Fruit fly (Drosophila melanogaster) whole organism, embryonic: ENCODE measurements around the gene CG2794.

Experiments
- Aef1 ChIP-seq: fragments of 200-800 bp; sonication (Bioruptor generic); IDR thresholded peaks from 3 replicates; pipeline ENCODE4 v1.3.6; 2022; ENCODE audit warnings: missing biosample characterization, missing genetic modification characterization
- B-H2 ChIP-seq: fragments of 200-800 bp; sonication (Bioruptor generic); optimal IDR thresholded peaks from 2 replicates; lab custom pipeline; 2018; ENCODE audit warnings: missing biosample characterization, mild to moderate bottlenecking, missing genetic modification characterization
- CG10366 ChIP-seq: fragments of 200-800 bp; sonication (Bioruptor generic); IDR thresholded peaks from 2 replicates; pipeline ENCODE4 v1.3.6; 2022; ENCODE audit warnings: missing biosample characterization, missing genetic modification characterization
- CG10431 ChIP-seq: fragments of 200-800 bp; sonication (Bioruptor generic); optimal IDR thresholded peaks from 3 replicates; lab custom pipeline; 2018; ENCODE audit warnings: missing biosample characterization, mild to moderate bottlenecking, missing genetic modification characterization
- CG10979 ChIP-seq: fragments of 200-800 bp; sonication (Bioruptor generic); optimal IDR thresholded peaks from 2 replicates; lab custom pipeline; 2018; ENCODE audit warnings: missing biosample characterization, mild to moderate bottlenecking, missing genetic modification characterization, moderate library complexity
- CG11085 ChIP-seq: fragments of 200-800 bp; sonication (Bioruptor generic); IDR thresholded peaks from 2 replicates; pipeline ENCODE4 v1.3.6; 2022; ENCODE audit warnings: missing biosample characterization, missing genetic modification characterization
- CG11723 ChIP-seq: fragments of 200-800 bp; sonication (Bioruptor generic); optimal IDR thresholded peaks from 2 replicates; lab custom pipeline; 2017; ENCODE audit warnings: missing biosample characterization, mild to moderate bottlenecking, missing genetic modification characterization
- CG14965 ChIP-seq: fragments of 200-800 bp; sonication (Bioruptor generic); optimal IDR thresholded peaks from 2 replicates; lab custom pipeline; 2016; ENCODE audit warnings: missing biosample characterization, missing genetic modification characterization, borderline replicate concordance
- CG18262 ChIP-seq: fragments of 200-800 bp; optimal IDR thresholded peaks from 3 replicates; lab custom pipeline; 2019; ENCODE audit warnings: missing biosample characterization, mild to moderate bottlenecking, missing genetic modification characterization, moderate library complexity
- CG32532 ChIP-seq: fragments of 200-800 bp; sonication (Bioruptor generic); IDR thresholded peaks from 2 replicates; pipeline ENCODE4 v1.3.6; 2022; ENCODE audit warnings: missing biosample characterization, missing genetic modification characterization
- CG3838 ChIP-seq: fragments of 200-800 bp; sonication (Bioruptor generic); optimal IDR thresholded peaks from 3 replicates; lab custom pipeline; 2016; ENCODE audit warnings: missing biosample characterization, missing genetic modification characterization
- CG4360 ChIP-seq: fragments of 200-800 bp; sonication (Bioruptor generic); IDR thresholded peaks from 2 replicates; pipeline ENCODE4 v1.3.6; 2022; ENCODE audit warnings: missing biosample characterization, missing genetic modification characterization
- CG43689 ChIP-seq: fragments of 200-800 bp; sonication (Bioruptor generic); IDR thresholded peaks from 2 replicates; pipeline ENCODE4 v1.3.6; 2022; ENCODE audit warnings: missing biosample characterization, missing genetic modification characterization
- CG4404 ChIP-seq: fragments of 200-800 bp; sonication (Bioruptor generic); IDR thresholded peaks from 2 replicates; pipeline ENCODE4 v1.3.6; 2022; ENCODE audit warnings: missing biosample characterization, missing genetic modification characterization
- CG6765 ChIP-seq: fragments of 200-800 bp; sonication (Bioruptor generic); optimal IDR thresholded peaks from 3 replicates; lab custom pipeline; 2017; ENCODE audit warnings: missing biosample characterization, mild to moderate bottlenecking, missing genetic modification characterization
- CG8478 ChIP-seq: fragments of >200 bp; optimal IDR thresholded peaks from 2 replicates; lab custom pipeline; 2018
- CG9727 ChIP-seq: fragments of 200-800 bp; sonication (Bioruptor generic); optimal IDR thresholded peaks from 3 replicates; lab custom pipeline; 2017; ENCODE audit warnings: missing biosample characterization, mild to moderate bottlenecking, missing genetic modification characterization
- CG9817 ChIP-seq: fragments of 200-800 bp; sonication (Bioruptor generic); optimal IDR thresholded peaks from 2 replicates; lab custom pipeline; 2018; ENCODE audit warnings: missing biosample characterization, mild to moderate bottlenecking, missing genetic modification characterization, moderate library complexity
- CTCF ChIP-seq: fragments of 200-800 bp; sonication (Bioruptor generic); optimal IDR thresholded peaks from 2 replicates; lab custom pipeline; 2017; ENCODE audit warnings: missing biosample characterization, mild to moderate bottlenecking, missing genetic modification characterization, moderate library complexity
- CoRest ChIP-seq: fragments of 200-800 bp; sonication (Bioruptor generic); optimal IDR thresholded peaks from 3 replicates; lab custom pipeline; 2018; ENCODE audit warnings: missing biosample characterization, mild to moderate bottlenecking, missing genetic modification characterization, moderate library complexity
- Dad ChIP-seq: fragments of 200-800 bp; sonication (Bioruptor generic); optimal IDR thresholded peaks from 3 replicates; lab custom pipeline; 2016; ENCODE audit warnings: missing biosample characterization, missing genetic modification characterization
- Doc2 ChIP-seq: fragments of 200-800 bp; sonication (Bioruptor generic); IDR thresholded peaks from 2 replicates; pipeline ENCODE4 v1.3.6; 2022; ENCODE audit warnings: missing biosample characterization, missing genetic modification characterization
- Doc3 ChIP-seq: fragments of 200-800 bp; sonication (Bioruptor generic); IDR thresholded peaks from 3 replicates; pipeline ENCODE4 v1.3.6; 2022; ENCODE audit warnings: missing biosample characterization, missing genetic modification characterization; ENCODE audit not compliant: partially characterized antibody
- Drgx ChIP-seq: fragments of 200-800 bp; sonication (Bioruptor generic); IDR thresholded peaks from 2 replicates; pipeline ENCODE4 v1.3.6; 2022; ENCODE audit warnings: missing biosample characterization, missing genetic modification characterization
- Ets65A ChIP-seq: fragments of 200-800 bp; sonication (Bioruptor generic); peaks from one replicate; lab custom pipeline; 2016; ENCODE audit warnings: missing biosample characterization, missing genetic modification characterization
- HHEX ChIP-seq: fragments of 200-800 bp; sonication (Bioruptor generic); optimal IDR thresholded peaks from 3 replicates; lab custom pipeline; 2017; ENCODE audit warnings: missing biosample characterization, mild to moderate bottlenecking, missing genetic modification characterization, missing genetic modification reagents
- HLHmδ ChIP-seq: fragments of 200-800 bp; sonication (Bioruptor generic); optimal IDR thresholded peaks from 2 replicates; lab custom pipeline; 2018; ENCODE audit warnings: missing biosample characterization, mild to moderate bottlenecking, missing genetic modification characterization, moderate library complexity
- Hr3 ChIP-seq: fragments of 200-800 bp; sonication (Bioruptor generic); optimal IDR thresholded peaks from 3 replicates; lab custom pipeline; 2016; ENCODE audit warnings: missing biosample characterization, missing genetic modification characterization
- Mad ChIP-seq: fragments of 200-800 bp; sonication (Bioruptor generic); optimal IDR thresholded peaks from 2 replicates; lab custom pipeline; 2016; ENCODE audit warnings: missing biosample characterization, missing genetic modification characterization
- Mrtf ChIP-seq: fragments of 200-800 bp; sonication (Bioruptor generic); IDR thresholded peaks from 3 replicates; pipeline ENCODE4 v1.3.6; 2022; ENCODE audit warnings: missing biosample characterization, missing genetic modification characterization
- Nf-YB ChIP-seq: fragments of 200-800 bp; sonication (Bioruptor generic); optimal IDR thresholded peaks from 3 replicates; lab custom pipeline; 2019; ENCODE audit warnings: missing biosample characterization, mild to moderate bottlenecking, missing genetic modification characterization, moderate library complexity
- PHDP ChIP-seq: fragments of 200-800 bp; sonication (Bioruptor generic); optimal IDR thresholded peaks from 3 replicates; lab custom pipeline; 2018; ENCODE audit warnings: missing biosample characterization, mild to moderate bottlenecking, missing genetic modification characterization, moderate library complexity
- Scr ChIP-seq: fragments of 200-800 bp; sonication (Bioruptor generic); IDR thresholded peaks from 2 replicates; pipeline ENCODE4 v1.3.6; 2022; ENCODE audit warnings: missing biosample characterization, missing genetic modification characterization; ENCODE audit not compliant: partially characterized antibody
- Xrp1 ChIP-seq: fragments of 200-800 bp; sonication (Bioruptor generic); IDR thresholded peaks from 2 replicates; pipeline ENCODE4 v1.3.6; 2022; ENCODE audit warnings: missing biosample characterization, missing genetic modification characterization
- bab2 ChIP-seq: fragments of 200-800 bp; sonication (Bioruptor generic); optimal IDR thresholded peaks from 2 replicates; lab custom pipeline; 2016; ENCODE audit warnings: missing biosample characterization, missing genetic modification characterization
- dati ChIP-seq: fragments of 200-800 bp; sonication (Bioruptor generic); IDR thresholded peaks from 2 replicates; pipeline ENCODE4 v1.3.6; 2022; ENCODE audit warnings: missing biosample characterization, missing genetic modification characterization
- dmrt11E ChIP-seq: fragments of 200-800 bp; sonication (Bioruptor generic); optimal IDR thresholded peaks from 3 replicates; lab custom pipeline; 2018; ENCODE audit warnings: missing biosample characterization, mild to moderate bottlenecking, missing genetic modification characterization, moderate library complexity
- en ChIP-seq: fragments of 200-800 bp; sonication (Bioruptor generic); optimal IDR thresholded peaks from 2 replicates; lab custom pipeline; 2016; ENCODE audit warnings: missing biosample characterization, missing genetic modification characterization
- fu2 ChIP-seq: fragments of 200-800 bp; sonication (Bioruptor generic); optimal IDR thresholded peaks from 2 replicates; lab custom pipeline; 2016; ENCODE audit warnings: missing biosample characterization, missing genetic modification characterization
- gce ChIP-seq: fragments of 200-800 bp; sonication (Bioruptor generic); IDR thresholded peaks from 3 replicates; pipeline ENCODE4 v1.3.6; 2022; ENCODE audit warnings: missing biosample characterization, missing genetic modification characterization
- jigr1 ChIP-seq: fragments of 200-800 bp; sonication (Bioruptor generic); IDR thresholded peaks from 3 replicates; pipeline ENCODE4 v1.3.6; 2022; ENCODE audit warnings: missing biosample characterization, missing genetic modification characterization
- kay ChIP-seq: fragments of 200-800 bp; sonication (Bioruptor generic); optimal IDR thresholded peaks from 2 replicates; lab custom pipeline; 2016; ENCODE audit warnings: missing biosample characterization, missing genetic modification characterization
- lmd ChIP-seq: fragments of 200-800 bp; sonication (Bioruptor generic); IDR thresholded peaks from 2 replicates; pipeline ENCODE4 v1.3.6; 2022; ENCODE audit warnings: missing biosample characterization, missing genetic modification characterization
- mld ChIP-seq: fragments of 200-800 bp; sonication (Bioruptor generic); IDR thresholded peaks from 3 replicates; pipeline ENCODE4 v1.3.6; 2022; ENCODE audit warnings: missing biosample characterization, missing genetic modification characterization; ENCODE audit not compliant: partially characterized antibody
- nau ChIP-seq: fragments of 200-800 bp; sonication (Bioruptor generic); optimal IDR thresholded peaks from 3 replicates; lab custom pipeline; 2017; ENCODE audit warnings: missing biosample characterization, mild to moderate bottlenecking, missing genetic modification characterization, missing genetic modification reagents
- pita ChIP-seq: fragments of 200-800 bp; sonication (Bioruptor generic); optimal IDR thresholded peaks from 2 replicates; lab custom pipeline; 2017; ENCODE audit warnings: missing biosample characterization, mild to moderate bottlenecking, missing genetic modification characterization
- ranshi ChIP-seq: fragments of 200-800 bp; sonication (Bioruptor generic); IDR thresholded peaks from 2 replicates; pipeline ENCODE4 v1.3.6; 2022; ENCODE audit warnings: missing biosample characterization, missing genetic modification characterization
- row ChIP-seq: fragments of 200-800 bp; sonication (Bioruptor generic); IDR thresholded peaks from 3 replicates; pipeline ENCODE4 v1.3.6; 2022; ENCODE audit warnings: missing biosample characterization, missing genetic modification characterization
- shn ChIP-seq: fragments of 200-800 bp; sonication (Bioruptor generic); optimal IDR thresholded peaks from 3 replicates; lab custom pipeline; 2016; ENCODE audit warnings: missing biosample characterization, missing genetic modification characterization
- sisA ChIP-seq: fragments of 200-800 bp; sonication (Bioruptor generic); IDR thresholded peaks from 2 replicates; pipeline ENCODE4 v1.3.6; 2022; ENCODE audit warnings: missing biosample characterization, missing genetic modification characterization
- so ChIP-seq: fragments of 200-800 bp; sonication (Bioruptor generic); IDR thresholded peaks from 3 replicates; pipeline ENCODE4 v1.3.6; 2022; ENCODE audit warnings: missing biosample characterization, missing genetic modification characterization
- ssp ChIP-seq: fragments of 200-800 bp; sonication (Bioruptor generic); IDR thresholded peaks from 2 replicates; pipeline ENCODE4 v1.3.6; 2022; ENCODE audit warnings: missing biosample characterization, missing genetic modification characterization
- sug ChIP-seq: fragments of 200-800 bp; optimal IDR thresholded peaks from 2 replicates; lab custom pipeline; 2019; ENCODE audit warnings: missing biosample characterization, mild to moderate bottlenecking, missing genetic modification characterization, moderate library complexity
- toy ChIP-seq: fragments of 200-800 bp; sonication (Bioruptor generic); IDR thresholded peaks from 2 replicates; pipeline ENCODE4 v1.3.6; 2022; ENCODE audit warnings: missing biosample characterization, missing genetic modification characterization
- z ChIP-seq: fragments of 200-800 bp; sonication (Bioruptor generic); IDR thresholded peaks from 3 replicates; pipeline ENCODE4 v1.3.6; 2022; ENCODE audit warnings: missing biosample characterization, missing genetic modification characterization

The CG2794 gene

dm6 chr2L:602439-602879 is 38.5 kb downstream of the CG2794 start, which contains the start of gene CG13689 (continued):
- no peak for TF ChIP-seq CG14965
- no peak for TF ChIP-seq CG4360
- TF ChIP-seq toy (GFP tag; lab: Robert Waterston, UW): no peak
- TF ChIP-seq Mad: peak; percentile 10
- no peak for TF ChIP-seq CG4404 (GFP tag; lab: Robert Waterston, UW)
- peak; percentile 24; the same call in 2 of the 3 replicates for TF ChIP-seq row (GFP tag; lab: Robert Waterston, UW)
- TF ChIP-seq sug (tag; lab: Kevin White, UChicago): no peak
- TF ChIP-seq B-H2: no peak
- TF ChIP-seq lmd (GFP tag; lab: Robert Waterston, UW): peak; percentile 53; the same call in 1 of the 2 replicates
- TF ChIP-seq kay: no peak
- TF ChIP-seq Nf-YB (GFP tag; lab: Kevin White, UChicago): no peak
- TF ChIP-seq CG43689 (GFP tag; lab: Robert Waterston, UW): no peak
- TF ChIP-seq Doc3 (GFP tag; lab: Robert Waterston, UW): no peak
- no peak for TF ChIP-seq CG11723 (GFP tag; lab: Kevin White, UChicago)
- TF ChIP-seq z (GFP tag; lab: Robert Waterston, UW): no peak
- TF ChIP-seq pita (GFP tag; lab: Kevin White, UChicago): peak; percentile 17
- TF ChIP-seq en: no peak
- no peak for TF ChIP-seq CG6765 (GFP tag; lab: Kevin White, UChicago)
- TF ChIP-seq CG9727 (GFP tag; lab: Kevin White, UChicago): no peak
- TF ChIP-seq Scr: peak; percentile 39
- TF ChIP-seq Dad (GFP tag; lab: Kevin White, UChicago): no peak
- peak; percentile 74 for TF ChIP-seq CG9817
- TF ChIP-seq PHDP (tag; lab: Kevin White, UChicago): no peak
- peak; percentile 14 for TF ChIP-seq dmrt11E
- peak; percentile 48 for TF ChIP-seq ssp (GFP tag; lab: Robert Waterston, UW)
- TF ChIP-seq sisA: peak; percentile 63
- peak; percentile 46; the same call in 1 of the 3 replicates for TF ChIP-seq Aef1
- TF ChIP-seq so (GFP tag; lab: Robert Waterston, UW): no peak
- peak; percentile 68 for TF ChIP-seq CoRest (tag; lab: Kevin White, UChicago)
- no peak for TF ChIP-seq Doc2 (GFP tag; lab: Robert Waterston, UW)
- TF ChIP-seq nau (GFP tag; lab: Kevin White, UChicago): no peak
- TF ChIP-seq gce (GFP tag; lab: Robert Waterston, UW): no peak
- no peak for TF ChIP-seq jigr1 (GFP tag; lab: Robert Waterston, UW)
- TF ChIP-seq CG18262 (tag; lab: Kevin White, UChicago): peak; percentile 53
- TF ChIP-seq, all 482 proteins: peak for 205

- TF ChIP-seq fu2 (GFP tag; lab: Kevin White, UChicago) (no peak), CG10979 (tag; lab: Kevin White, UChicago) (no peak), Ets65A (peak; percentile 92), CTCF (GFP tag; lab: Kevin White, UChicago) (no peak), HHEX (no peak), Mrtf (GFP tag; lab: Robert Waterston, UW) (no peak), CG10366 (GFP tag; lab: Robert Waterston, UW) (no peak), bab2 (no peak), mld (GFP tag; lab: Robert Waterston, UW) (no peak), Drgx (GFP tag; lab: Robert Waterston, UW) (peak; percentile 87), shn (no peak), HLHmδ (GFP tag; lab: Kevin White, UChicago) (no peak), CG10431 (GFP tag; lab: Kevin White, UChicago) (no peak), dati (GFP tag; lab: Robert Waterston, UW) (no peak), CG3838 (no peak), CG8478 (no peak), Xrp1 (GFP tag; lab: Robert Waterston, UW) (peak; percentile 40; the same call in 1 of the 2 replicates), CG9727 (GFP tag; lab: Kevin White, UChicago) (no peak), Hr3 (GFP tag; lab: Kevin White, UChicago) (no peak), ssp (GFP tag; lab: Robert Waterston, UW) (no peak), CG11085 (GFP tag; lab: Robert Waterston, UW) (no peak), CG32532 (GFP tag; lab: Robert Waterston, UW) (no peak), ranshi (GFP tag; lab: Robert Waterston, UW) (no peak)
Observed at dm6 chr2L:604060-604459, 40.1 kb downstream of the CG2794 start.
